Worm (Caenorhabditis elegans) whole organism, L4/young adult: Measurements from ENCODE around the gene R02E12.12.

Experiments used
- W03F9.2 ChIP-seq: fragments of 150-350 bp; optimal IDR thresholded peaks from 2 replicates; lab custom pipeline; 2014; ENCODE audit warnings: missing biosample characterization, missing genetic modification characterization
- him-1 ChIP-seq: sonication (generic microtip); optimal IDR thresholded peaks from 2 replicates; lab custom pipeline; 2016; ENCODE audit warnings: missing genotype, missing genetic modification reagents, missing genetic modification characterization, missing compliant biosample characterization

- TF ChIP-seq him-1 (tag; lab: Kevin White, UChicago) (no peak), W03F9.2 (tag; lab: Kevin White, UChicago) (no peak)
These were observed 26.0 kb upstream of the R02E12.12 start for ce11 chrX:3977271-3977670.
